Worm (Caenorhabditis elegans): Measurements from ENCODE around the gene K07G6.1.

The K07G6.1 gene

DNA sequence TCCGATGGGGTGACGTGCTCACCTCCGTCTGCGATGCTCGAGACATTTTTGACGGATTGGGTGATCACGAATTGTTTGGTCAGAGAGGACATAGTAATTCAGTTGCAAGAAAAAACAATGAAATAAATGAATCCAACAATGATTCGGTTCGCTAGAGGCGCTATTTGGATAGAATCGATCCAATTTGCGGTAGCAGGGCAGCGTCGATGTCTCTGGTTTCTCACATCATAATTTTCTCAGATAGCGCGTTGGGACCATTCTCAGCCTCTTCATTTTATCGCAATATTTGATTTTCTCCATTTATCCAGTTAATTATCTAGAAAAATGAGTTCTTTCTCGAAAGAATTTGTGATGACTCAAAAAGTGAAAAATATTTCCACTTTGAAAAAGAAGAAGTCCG is 35.0 kb upstream of the K07G6.1 start, which contains the start of gene sdz-18:
TSS of gene sdz-18 (minus strand) at position 101 of the 400 bp plus-strand sequence.
- TF ChIP-seq ztf-11 (tag; optimal IDR thresholded peaks at IDR 0.05) (no peak), ama-1 (optimal IDR thresholded peaks at IDR 0.05) (no peak), ceh-16 (tag; optimal IDR thresholded peaks at IDR 0.05) (no peak)

DNA sequence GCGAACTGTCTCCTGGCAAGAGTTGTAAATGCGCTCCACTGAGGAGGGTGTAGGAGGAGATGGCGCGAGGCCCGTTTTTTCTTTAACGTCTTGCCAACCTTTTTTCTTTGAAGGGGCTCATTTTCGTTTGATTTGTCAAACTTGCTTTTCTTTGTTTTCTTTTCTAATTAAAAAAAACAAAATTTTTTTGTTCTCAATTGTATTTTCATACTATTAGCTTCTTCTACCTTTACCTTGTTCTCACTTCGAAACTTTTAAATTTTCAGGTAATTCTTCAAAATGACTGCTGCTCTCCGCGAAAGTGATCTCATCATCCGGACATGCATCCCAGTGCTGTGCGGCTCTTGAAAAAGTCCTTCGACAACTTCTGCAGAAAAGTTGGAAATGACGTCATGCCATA is 31.4 kb upstream of the K07G6.1 start, which contains the start of gene fbxa-184:
TSS of gene fbxa-184 (plus strand) at position 301 of the 400 bp plus-strand sequence.
- TF ChIP-seq nhr-11 (tag; optimal IDR thresholded peaks at IDR 0.05) (no peak), C34F6.9 (tag; optimal IDR thresholded peaks at IDR 0.05) (no peak)

DNA sequence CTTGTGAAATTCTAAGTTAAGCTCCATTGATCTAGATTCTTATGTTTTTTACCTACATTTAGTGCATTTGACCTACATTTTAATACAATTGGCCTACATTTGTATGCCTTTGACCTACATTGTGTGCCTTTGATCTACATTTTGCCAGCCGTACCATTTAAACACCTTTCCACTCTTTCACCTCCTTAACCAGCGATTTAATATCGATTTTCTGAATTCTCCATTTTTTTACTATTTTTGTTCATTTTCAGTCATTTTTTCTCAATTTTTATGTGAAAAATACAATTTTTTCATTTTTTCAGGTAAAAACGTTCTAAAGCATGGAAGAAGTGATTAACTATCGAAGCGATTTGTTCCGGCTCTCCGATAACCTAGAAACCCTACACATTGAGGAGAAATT is 28.4 kb upstream of the K07G6.1 start, which contains the start of gene btb-7:
TSS of gene btb-7 (plus strand) at position 301 of the 400 bp plus-strand sequence.
- TF ChIP-seq C34F6.9 (tag; optimal IDR thresholded peaks at IDR 0.05) (no peak), zag-1 (tag; optimal IDR thresholded peaks at IDR 0.05) (no peak), lin-13 (GFP tag; optimal IDR thresholded peaks at IDR 0.05) (no peak), nhr-10 (tag; optimal IDR thresholded peaks at IDR 0.05) (no peak), alr-1 (tag; optimal IDR thresholded peaks at IDR 0.05) (no peak), ceh-16 (tag; optimal IDR thresholded peaks at IDR 0.05) (no peak), ztf-1 (GFP tag; conservative IDR thresholded peaks at IDR 0.05) (no peak), nhr-77 (tag; optimal IDR thresholded peaks at IDR 0.05) (no peak), ztf-11 (tag; optimal IDR thresholded peaks at IDR 0.05) (no peak), mab-5 (tag; optimal IDR thresholded peaks at IDR 0.05) (no peak), crh-2 (tag; optimal IDR thresholded peaks at IDR 0.05) (no peak)

DNA sequence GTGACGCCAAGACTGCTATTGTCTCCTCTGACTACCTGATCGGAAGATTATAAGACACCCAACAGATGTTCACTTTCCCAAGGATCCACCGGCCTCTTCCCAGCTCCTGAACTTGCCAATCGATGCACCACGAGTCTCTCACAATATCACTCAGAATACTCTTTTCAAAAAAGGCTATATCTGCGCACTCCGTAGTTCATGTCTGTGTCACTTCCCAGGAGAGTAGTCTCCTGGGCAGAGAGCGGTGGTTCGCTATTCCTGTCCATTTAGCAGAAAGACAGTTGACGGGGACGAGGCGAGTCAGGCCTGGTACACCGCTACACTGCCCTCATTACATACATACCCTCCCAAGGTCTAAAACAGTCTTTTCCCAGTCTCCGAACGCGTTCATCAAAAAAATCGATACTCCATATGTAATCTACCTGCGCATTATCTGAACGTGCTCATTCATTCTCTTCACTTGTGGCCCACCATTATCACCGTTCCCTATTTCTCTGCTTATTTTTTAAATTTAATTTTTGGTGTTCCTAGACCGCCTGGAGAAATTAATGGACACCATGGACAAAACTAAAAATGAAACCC is 26.5 kb upstream of the K07G6.1 start, which contains the start of gene btb-6:
TSS of gene btb-6 (plus strand) at position 532 of the 582 bp plus-strand sequence.
- TF ChIP-seq nhr-10 (tag; optimal IDR thresholded peaks at IDR 0.05) (no peak), nhr-23 (tag; optimal IDR thresholded peaks at IDR 0.05) (no peak), mbf-1 (tag; optimal IDR thresholded peaks at IDR 0.05) (no peak), ztf-4 (tag; optimal IDR thresholded peaks at IDR 0.05) (no peak), Y55F3AM.14 (GFP tag; optimal IDR thresholded peaks at IDR 0.05) (no peak), sem-4 (tag; optimal IDR thresholded peaks at IDR 0.05) (no peak), dmd-4 (tag; optimal IDR thresholded peaks at IDR 0.05) (no peak), ama-1 (optimal IDR thresholded peaks at IDR 0.05) (no peak)

DNA sequence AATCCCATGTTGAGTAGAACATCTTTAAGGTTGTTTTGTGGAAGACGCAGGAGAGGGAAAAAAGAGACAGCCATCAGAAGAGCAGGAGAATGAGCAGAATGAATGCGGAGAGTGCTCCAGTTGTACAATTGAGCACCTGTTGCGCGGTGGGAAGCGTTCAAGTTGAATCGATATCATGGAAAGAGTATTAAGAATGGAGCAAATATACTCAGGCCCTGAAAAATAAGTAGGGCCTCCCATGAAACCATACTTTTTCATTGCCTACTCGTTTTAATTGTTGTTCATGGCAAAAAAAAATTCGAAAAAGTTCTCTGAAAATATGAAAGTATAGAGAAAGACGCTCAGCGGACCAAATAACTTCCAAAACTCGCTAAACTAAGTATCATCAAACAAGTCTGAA is 22.2 kb upstream of the K07G6.1 start, which contains the start of gene fbxb-48:
TSS of gene fbxb-48 (minus strand) at position 101 of the 400 bp plus-strand sequence.
- TF ChIP-seq lin-39 (tag; optimal IDR thresholded peaks at IDR 0.05): no peak
- no peak for TF ChIP-seq blmp-1 (tag; optimal IDR thresholded peaks at IDR 0.05; ENCODE audit: insufficient read depth)
- no peak for TF ChIP-seq lsy-2 (tag; optimal IDR thresholded peaks at IDR 0.05)
- no peak for TF ChIP-seq nhr-237 (tag; optimal IDR thresholded peaks at IDR 0.05)
- no peak for TF ChIP-seq F13H6.1 (tag; optimal IDR thresholded peaks at IDR 0.05)
- no peak for TF ChIP-seq gmeb-1 (tag; optimal IDR thresholded peaks at IDR 0.05)
- no peak for TF ChIP-seq nhr-12 (tag; optimal IDR thresholded peaks at IDR 0.05)

DNA sequence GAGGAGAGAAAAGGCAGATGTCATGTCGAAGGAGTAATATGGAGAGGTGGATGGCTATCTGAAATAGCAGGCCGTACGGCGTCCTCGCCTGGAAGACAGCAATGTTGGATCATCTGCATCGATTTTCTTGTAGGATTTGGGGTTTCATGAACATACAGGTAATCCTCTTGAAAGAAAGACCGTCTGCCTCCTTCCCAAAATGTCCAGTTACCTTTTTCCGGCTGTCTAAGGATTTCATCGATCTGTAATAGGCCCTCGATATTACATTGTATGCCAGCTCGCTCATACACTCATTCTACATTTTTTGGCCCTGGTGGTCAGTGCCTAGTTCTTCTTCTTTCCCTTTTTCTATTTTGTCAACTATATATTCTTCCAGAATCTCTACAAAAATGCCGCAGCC is 19.0 kb upstream of the K07G6.1 start, which contains the start of the genes fbxb-5 and btb-8:
TSS of gene fbxb-5 (minus strand) at position 101 of the 400 bp plus-strand sequence.
TSS of gene btb-8 (plus strand) at position 377 of the 400 bp plus-strand sequence.
- TF ChIP-seq ztf-4 (tag; optimal IDR thresholded peaks at IDR 0.05) (no peak), peb-1 (tag; optimal IDR thresholded peaks at IDR 0.05) (no peak), nhr-6 (tag; optimal IDR thresholded peaks at IDR 0.05) (no peak), mab-5 (tag; optimal IDR thresholded peaks at IDR 0.05) (no peak), sma-3 (GFP tag; optimal IDR thresholded peaks at IDR 0.05) (no peak), ztf-1 (GFP tag; conservative IDR thresholded peaks at IDR 0.05) (no peak), alr-1 (tag; optimal IDR thresholded peaks at IDR 0.05) (no peak), ZK546.5 (tag; optimal IDR thresholded peaks at IDR 0.05) (no peak), skn-1 (tag; optimal IDR thresholded peaks at IDR 0.05) (no peak), unc-62 (GFP tag; optimal IDR thresholded peaks at IDR 0.05) (no peak), C34F6.9 (tag; optimal IDR thresholded peaks at IDR 0.05) (no peak), egl-27 (tag; optimal IDR thresholded peaks at IDR 0.05) (no peak), ama-1 (optimal IDR thresholded peaks at IDR 0.05) (no peak), zag-1 (tag; optimal IDR thresholded peaks at IDR 0.05) (no peak), sem-4 (tag; optimal IDR thresholded peaks at IDR 0.05) (no peak), elt-3 (tag; optimal IDR thresholded peaks at IDR 0.05) (no peak), lin-13 (GFP tag; optimal IDR thresholded peaks at IDR 0.05) (no peak)
